Worm (Caenorhabditis elegans) whole organism, young adult: ENCODE results near the gene ccpp-6.

ENCODE experiments used
- B0261.1 ChIP-seq: sonication (generic microtip); optimal IDR thresholded peaks from 2 replicates; lab custom pipeline; 2016; ENCODE audit warnings: mild to moderate bottlenecking, missing genetic modification characterization, moderate library complexity, missing compliant biosample characterization
- B0336.3 ChIP-seq: fragments of 200-800 bp; sonication (Bioruptor generic); IDR thresholded peaks from 2 replicates; pipeline ENCODE4 v1.3.6; 2022; ENCODE audit warnings: missing genetic modification characterization, missing compliant biosample characterization
- C17E4.6 ChIP-seq: fragments of 200-800 bp; sonication (Bioruptor generic); IDR thresholded peaks from 2 replicates; pipeline ENCODE4 v1.3.6; 2022; ENCODE audit warnings: missing genetic modification reagents, missing genetic modification characterization, missing compliant biosample characterization
- D2030.7 ChIP-seq: fragments of 200-800 bp; sonication (Bioruptor generic); IDR thresholded peaks from 2 replicates; pipeline ENCODE4 v1.3.6; 2022; ENCODE audit warnings: missing genetic modification reagents, missing genetic modification characterization, missing compliant biosample characterization
- F10E7.11 ChIP-seq: sonication (generic microtip); optimal IDR thresholded peaks from 2 replicates; lab custom pipeline; 2017; ENCODE audit warnings: mild to moderate bottlenecking, missing genetic modification characterization, moderate library complexity, missing compliant biosample characterization
- F22D6.2 ChIP-seq: sonication (generic microtip); optimal IDR thresholded peaks from 2 replicates; lab custom pipeline; 2016; ENCODE audit warnings: mild to moderate bottlenecking, missing genetic modification characterization, missing compliant biosample characterization
- F33H1.4 ChIP-seq: fragments of 200-800 bp; sonication (Bioruptor generic); IDR thresholded peaks from 2 replicates; pipeline ENCODE4 v1.3.6; 2022; ENCODE audit warnings: missing genetic modification reagents, missing genetic modification characterization, missing compliant biosample characterization
- F37B4.10 ChIP-seq: fragments of 200-800 bp; sonication (Bioruptor generic); IDR thresholded peaks from 2 replicates; pipeline ENCODE4 v1.3.6; 2022; ENCODE audit warnings: missing genetic modification characterization, missing compliant biosample characterization
- F39B2.1 ChIP-seq: fragments of 200-800 bp; sonication (Bioruptor generic); IDR thresholded peaks from 2 replicates; pipeline ENCODE4 v1.3.6; 2022; ENCODE audit warnings: missing genetic modification reagents, missing genetic modification characterization, missing compliant biosample characterization
- F49E8.2 ChIP-seq: sonication (generic microtip); optimal IDR thresholded peaks from 3 replicates; lab custom pipeline; 2017; ENCODE audit warnings: missing genetic modification characterization, mild to moderate bottlenecking, missing compliant biosample characterization, antibody characterized with exemption, moderate library complexity; ENCODE audit not compliant: insufficient read depth
- F52B5.7 ChIP-seq: sonication (generic microtip); optimal IDR thresholded peaks from 2 replicates; lab custom pipeline; 2016; ENCODE audit warnings: mild to moderate bottlenecking, missing genetic modification characterization, missing compliant biosample characterization
- F55B11.4 ChIP-seq: sonication (generic microtip); optimal IDR thresholded peaks from 2 replicates; lab custom pipeline; 2016; ENCODE audit warnings: missing compliant biosample characterization, missing genetic modification characterization, borderline replicate concordance; ENCODE audit not compliant: insufficient read depth
- T07F8.4 ChIP-seq: sonication (generic microtip); optimal IDR thresholded peaks from 2 replicates; lab custom pipeline; 2016; ENCODE audit warnings: mild to moderate bottlenecking, missing genetic modification characterization, moderate library complexity, missing compliant biosample characterization
- T26A5.8 ChIP-seq: sonication (generic microtip); optimal IDR thresholded peaks from 2 replicates; lab custom pipeline; 2016; ENCODE audit warnings: missing genetic modification characterization, missing compliant biosample characterization
- atf-7 ChIP-seq: sonication (generic microtip); optimal IDR thresholded peaks from 2 replicates; lab custom pipeline; 2017; ENCODE audit warnings: mild to moderate bottlenecking, missing genetic modification characterization, missing compliant biosample characterization
- attf-3 ChIP-seq: fragments of 200-800 bp; sonication (Bioruptor generic); conservative IDR thresholded peaks from 2 replicates; pipeline ENCODE4 v1.3.6; 2022; ENCODE audit warnings: missing genetic modification reagents, missing genetic modification characterization, missing compliant biosample characterization
- attf-6 ChIP-seq: fragments of 200-800 bp; sonication (Bioruptor generic); IDR thresholded peaks from 2 replicates; pipeline ENCODE4 v1.3.6; 2022; ENCODE audit warnings: missing genetic modification reagents, missing genetic modification characterization, missing compliant biosample characterization
- ceh-27 ChIP-seq: fragments of 200-800 bp; sonication (Bioruptor generic); optimal IDR thresholded peaks from 2 replicates; lab custom pipeline; 2018; ENCODE audit warnings: mild to moderate bottlenecking, missing genetic modification characterization, moderate library complexity, missing compliant biosample characterization
- ceh-79 ChIP-seq: sonication (generic microtip); optimal IDR thresholded peaks from 2 replicates; lab custom pipeline; 2017; ENCODE audit warnings: mild to moderate bottlenecking, missing genetic modification characterization, missing compliant biosample characterization
- dpl-1 ChIP-seq: fragments of 150-350 bp; optimal IDR thresholded peaks from 2 replicates; lab custom pipeline; 2014; ENCODE audit warnings: missing biosample characterization, missing genetic modification reagents, missing genetic modification characterization
- egl-18 ChIP-seq: fragments of 200-800 bp; sonication (Bioruptor generic); IDR thresholded peaks from 2 replicates; pipeline ENCODE4 v1.3.6; 2022; ENCODE audit warnings: missing genetic modification reagents, missing genetic modification characterization, missing compliant biosample characterization
- egl-44 ChIP-seq: fragments of 200-800 bp; sonication (Bioruptor generic); IDR thresholded peaks from 2 replicates; pipeline ENCODE4 v1.3.6; 2022; ENCODE audit warnings: missing genetic modification reagents, missing genetic modification characterization, missing compliant biosample characterization
- hrde-1 ChIP-seq: sonication (generic microtip); optimal IDR thresholded peaks from 2 replicates; lab custom pipeline; 2016; ENCODE audit warnings: missing genetic modification characterization, mild to moderate bottlenecking, missing compliant biosample characterization, moderate library complexity, missing genotype, missing genetic modification reagents, borderline replicate concordance
- let-607 ChIP-seq, 2 experiments: fragments of 200-800 bp in 1 of 2; sonication (Bioruptor generic) in 1 of 2; sonication (generic microtip) in 1 of 2; optimal IDR thresholded peaks; 2 replicates each; lab custom pipeline; 2016 to 2018; ENCODE audit warnings: mild to moderate bottlenecking in 2 of 2, missing compliant biosample characterization in 2 of 2, missing genetic modification characterization in 2 of 2, moderate library complexity in 2 of 2, missing genotype in 1 of 2
- lin-26 ChIP-seq: fragments of 200-800 bp; sonication (Bioruptor generic); IDR thresholded peaks from 2 replicates; pipeline ENCODE4 v1.3.6; 2022; ENCODE audit warnings: missing genetic modification reagents, missing genetic modification characterization, missing compliant biosample characterization
- lin-35 ChIP-seq, 3 experiments: fragments of 150-350 bp in 2 of 3; sonication (generic microtip) in 1 of 3; optimal IDR thresholded peaks; 2 replicates each; lab custom pipeline; 2014 to 2018; ENCODE audit warnings: missing biosample characterization in 3 of 3, missing genetic modification characterization in 3 of 3, missing genetic modification reagents in 3 of 3
- lin-54 ChIP-seq: fragments of 200-800 bp; sonication (Bioruptor generic); optimal IDR thresholded peaks from 2 replicates; lab custom pipeline; 2018; ENCODE audit warnings: mild to moderate bottlenecking, missing genetic modification characterization, missing compliant biosample characterization
- lsl-1 ChIP-seq: fragments of 200-800 bp; sonication (Bioruptor generic); optimal IDR thresholded peaks from 2 replicates; lab custom pipeline; 2018; ENCODE audit warnings: mild to moderate bottlenecking, missing genetic modification characterization, moderate library complexity, missing compliant biosample characterization
- madf-10 ChIP-seq: sonication (generic microtip); optimal IDR thresholded peaks from 2 replicates; lab custom pipeline; 2016; ENCODE audit warnings: mild to moderate bottlenecking, missing genetic modification characterization, missing compliant biosample characterization
- madf-6 ChIP-seq: fragments of 200-800 bp; sonication (Bioruptor generic); IDR thresholded peaks from 2 replicates; pipeline ENCODE4 v1.3.6; 2022; ENCODE audit warnings: missing genetic modification reagents, missing genetic modification characterization, missing compliant biosample characterization
- madf-8 ChIP-seq: fragments of 200-800 bp; sonication (Bioruptor generic); conservative IDR thresholded peaks from 2 replicates; pipeline ENCODE4 v1.3.6; 2022; ENCODE audit warnings: missing genetic modification reagents, missing genetic modification characterization, missing compliant biosample characterization
- mcd-1 ChIP-seq: fragments of 200-800 bp; sonication (Bioruptor generic); IDR thresholded peaks from 2 replicates; pipeline ENCODE4 v1.3.6; 2022; ENCODE audit warnings: missing genetic modification reagents, missing genetic modification characterization, missing compliant biosample characterization
- mxl-1 ChIP-seq: sonication (generic microtip); optimal IDR thresholded peaks from 2 replicates; lab custom pipeline; 2016; ENCODE audit warnings: missing genetic modification characterization, missing compliant biosample characterization
- nfya-1 ChIP-seq: sonication (generic microtip); optimal IDR thresholded peaks from 2 replicates; lab custom pipeline; 2017; ENCODE audit warnings: antibody characterized with exemption, missing compliant biosample characterization, missing genetic modification characterization, borderline replicate concordance; ENCODE audit not compliant: insufficient read depth
- nhr-120 ChIP-seq: fragments of 200-800 bp; sonication (Bioruptor generic); IDR thresholded peaks from 2 replicates; pipeline ENCODE4 v1.3.6; 2022; ENCODE audit warnings: missing genetic modification characterization, missing compliant biosample characterization
- pbrm-1 ChIP-seq: fragments of 200-800 bp; sonication (Bioruptor generic); IDR thresholded peaks from 2 replicates; pipeline ENCODE4 v1.3.6; 2022; ENCODE audit warnings: missing genetic modification reagents, missing genetic modification characterization, missing compliant biosample characterization
- pha-4 ChIP-seq: fragments of 150-350 bp; sonication (generic microtip); optimal IDR thresholded peaks from 2 replicates; lab custom pipeline; 2014; ENCODE audit warnings: missing biosample characterization, missing genetic modification reagents, missing genetic modification characterization
- rcor-1 ChIP-seq: fragments of 200-800 bp; sonication (Bioruptor generic); IDR thresholded peaks from 2 replicates; pipeline ENCODE4 v1.3.6; 2022; ENCODE audit warnings: missing genetic modification reagents, missing genetic modification characterization, missing compliant biosample characterization
- repo-1 ChIP-seq: sonication (generic microtip); optimal IDR thresholded peaks from 2 replicates; lab custom pipeline; 2017; ENCODE audit warnings: mild to moderate bottlenecking, missing genetic modification characterization, missing compliant biosample characterization
- snpc-1.1 ChIP-seq: sonication (generic microtip); optimal IDR thresholded peaks from 2 replicates; lab custom pipeline; 2017; ENCODE audit warnings: missing genetic modification characterization, mild to moderate bottlenecking, missing compliant biosample characterization, antibody characterized with exemption, moderate library complexity, missing genotype, missing genetic modification reagents; ENCODE audit not compliant: insufficient read depth
- snpc-4 ChIP-seq, 5 experiments: fragments of 150-350 bp in 1 of 5; sonication (generic microtip) in 4 of 5; optimal IDR thresholded peaks; 2 replicates each; lab custom pipeline; 2014 to 2018; ENCODE audit warnings: missing genetic modification characterization in 5 of 5, missing biosample characterization in 3 of 5, antibody characterized with exemption in 2 of 5, mild to moderate bottlenecking in 2 of 5, missing compliant biosample characterization in 2 of 5, missing genotype in 2 of 5, moderate library complexity in 2 of 5, missing genetic modification reagents in 1 of 5
- tlf-1 ChIP-seq: fragments of 200-800 bp; sonication (Bioruptor generic); optimal IDR thresholded peaks from 2 replicates; lab custom pipeline; 2018; ENCODE audit warnings: mild to moderate bottlenecking, missing genetic modification characterization, missing compliant biosample characterization
- ztf-18 ChIP-seq: sonication (generic microtip); optimal IDR thresholded peaks from 2 replicates; lab custom pipeline; 2016; ENCODE audit warnings: missing genotype, mild to moderate bottlenecking, missing genetic modification characterization, missing compliant biosample characterization
- ztf-25 ChIP-seq: fragments of 200-800 bp; sonication (Bioruptor generic); IDR thresholded peaks from 2 replicates; pipeline ENCODE4 v1.3.6; 2022; ENCODE audit warnings: missing genetic modification reagents, missing genetic modification characterization, missing compliant biosample characterization
- ztf-28 ChIP-seq: fragments of 200-800 bp; sonication (Bioruptor generic); IDR thresholded peaks from 2 replicates; pipeline ENCODE4 v1.3.6; 2022; ENCODE audit warnings: missing genetic modification reagents, missing genetic modification characterization, missing compliant biosample characterization
- ztf-3 ChIP-seq: fragments of 200-800 bp; sonication (Bioruptor generic); optimal IDR thresholded peaks from 2 replicates; lab custom pipeline; 2018; ENCODE audit warnings: mild to moderate bottlenecking, missing genetic modification characterization, missing compliant biosample characterization

Gene ccpp-6

DNA sequence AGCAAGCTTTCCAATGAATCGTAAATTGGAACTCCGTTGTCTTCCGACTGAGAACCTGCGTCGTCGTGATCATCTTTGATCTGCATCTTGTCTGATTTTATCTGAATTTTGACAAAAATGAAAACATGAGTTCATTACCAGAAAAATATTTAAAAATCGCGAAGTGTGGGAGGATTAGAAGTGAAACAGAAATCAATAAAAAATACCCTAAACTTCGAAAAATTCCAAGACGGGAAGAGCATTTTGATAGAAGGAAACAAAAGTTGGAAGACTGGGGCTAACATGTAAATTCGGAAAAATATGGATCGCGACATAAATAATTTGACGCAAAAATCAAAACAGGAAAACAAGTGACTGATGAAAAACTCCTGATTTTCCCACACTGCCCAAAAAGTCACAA, 38.5 kb upstream of the ccpp-6 start, which contains the start of gene F07F6.8:
Gene F07F6.8 (minus strand): TSS at position 101 of the 400 bp plus-strand sequence.
- TF ChIP-seq atf-7 (tag; lab: Kevin White, UChicago) (no peak), attf-3 (no peak), mxl-1 (tag; lab: Kevin White, UChicago) (peak; percentile 6), repo-1 (tag; lab: Kevin White, UChicago) (peak; percentile 16), madf-6 (0 out of 2 replicates have a peak, but pooled peaks have one; percentile 14), B0261.1 (tag; lab: Kevin White, UChicago) (no peak)

DNA sequence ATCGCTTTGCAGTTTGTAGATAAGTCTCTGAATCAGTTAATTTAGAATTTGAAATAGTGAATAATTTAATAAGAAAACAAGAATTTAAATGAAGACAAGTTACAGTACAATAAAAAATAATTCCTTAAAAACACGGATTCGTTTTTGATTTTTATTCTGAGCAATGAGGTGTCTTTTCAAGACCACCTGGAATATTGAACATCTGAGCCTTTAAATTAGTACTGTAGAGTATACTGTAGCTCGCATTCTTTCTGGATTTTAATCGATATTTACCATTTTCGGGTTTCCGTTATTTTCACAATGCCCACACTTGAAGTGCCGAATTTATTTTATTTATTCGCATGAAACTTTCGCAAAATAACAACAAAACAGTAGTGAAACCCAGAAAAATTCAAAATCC, 36.7 kb upstream of the ccpp-6 start, which contains the start of gene F07F6.7:
Gene F07F6.7 (minus strand): TSS at position 27 of the 400 bp plus-strand sequence.
- TF ChIP-seq ceh-27 (no peak), ceh-79 (no peak), F55B11.4 (tag; lab: Kevin White, UChicago) (no peak), ztf-3 (GFP tag; lab: Kevin White, UChicago) (no peak), egl-18 (GFP tag; lab: Robert Waterston, UW) (no peak), madf-8 (GFP tag; lab: Robert Waterston, UW) (peak; percentile 49), lin-54 (peak; percentile 24), pha-4 (tag; lab: Kevin White, UChicago) (no peak), ztf-25 (GFP tag; lab: Robert Waterston, UW) (no peak), lin-35 (GFP tag; optimal IDR thresholded peaks at IDR 0.05; lab: Kevin White, UChicago) (no peak), F52B5.7 (tag; lab: Kevin White, UChicago) (no peak), hrde-1 (tag; lab: Kevin White, UChicago) (no peak), tlf-1 (GFP tag; lab: Kevin White, UChicago) (no peak), F49E8.2 (tag; lab: Kevin White, UChicago) (no peak), ztf-18 (tag; lab: Kevin White, UChicago) (no peak), attf-6 (GFP tag; lab: Robert Waterston, UW) (no peak), F37B4.10 (no peak), T07F8.4 (tag; lab: Kevin White, UChicago) (no peak), F22D6.2 (no peak), let-607 (tag; optimal IDR thresholded peaks at IDR 0.05; lab: Kevin White, UChicago) (no peak), attf-3 (no peak), snpc-4 (GFP tag; optimal IDR thresholded peaks at IDR 0.05; lab: Kevin White, UChicago) (no peak), snpc-4 (tag; optimal IDR thresholded peaks at IDR 0.05; lab: Kevin White, UChicago) (peak in 1 of 4 experiments; percentile 14), madf-6 (peak; percentile 85), nhr-120 (GFP tag; lab: Robert Waterston, UW) (no peak), pbrm-1 (no peak), snpc-1.1 (tag; lab: Kevin White, UChicago) (no peak), rcor-1 (GFP tag; lab: Robert Waterston, UW) (no peak), T26A5.8 (tag; lab: Kevin White, UChicago) (no peak), F39B2.1 (no peak), B0336.3 (GFP tag; lab: Robert Waterston, UW) (no peak), F33H1.4 (GFP tag; lab: Robert Waterston, UW) (peak; percentile 76), nfya-1 (tag; lab: Kevin White, UChicago) (no peak), dpl-1 (no peak), lin-26 (GFP tag; lab: Robert Waterston, UW) (no peak), lsl-1 (GFP tag; lab: Kevin White, UChicago) (peak; percentile 93), madf-10 (no peak), ztf-28 (GFP tag; lab: Robert Waterston, UW) (no peak), mcd-1 (peak; percentile 20; the same call in 1 of the 2 replicates), F10E7.11 (tag; lab: Kevin White, UChicago) (no peak), atf-7 (tag; lab: Kevin White, UChicago) (no peak), egl-44 (no peak), C17E4.6 (no peak), D2030.7 (no peak)
